Fruit fly (Drosophila melanogaster) whole organism: ENCODE data around the gene CG17672.

Experiments
- CG8478 ChIP-seq: fragments of >200 bp; optimal IDR thresholded peaks from 2 replicates; lab custom pipeline; 2018; ENCODE audit warnings: inconsistent platforms
- Dll ChIP-seq: fragments of >200 bp; optimal IDR thresholded peaks from 2 replicates; lab custom pipeline; 2017
- EcR ChIP-seq, 2 experiments: fragments of >200 bp; optimal IDR thresholded peaks; 2 replicates each; lab custom pipeline; 2017; ENCODE audit warnings: missing biosample characterization in 2 of 2, missing genetic modification characterization in 2 of 2, missing genetic modification reagents in 2 of 2
- pan ChIP-seq: fragments of >200 bp; optimal IDR thresholded peaks from 2 replicates; lab custom pipeline; 2017
- psq ChIP-seq: fragments of >200 bp; optimal IDR thresholded peaks from 2 replicates; lab custom pipeline; 2017
- usp ChIP-seq: fragments of >200 bp; optimal IDR thresholded peaks from 2 replicates; lab custom pipeline; 2017; ENCODE audit warnings: missing biosample characterization, missing genetic modification characterization, mixed read lengths

dm6 chr3L:13015823-13016465 is 12.8 kb upstream of the CG17672 start, which contains the start of gene CG11267:
- TF ChIP-seq CG8478 (lab: Kevin White, UChicago) (no peak), pan (lab: Kevin White, UChicago) (no peak), usp (GFP tag; lab: Kevin White, UChicago) (no peak), Dll (lab: Kevin White, UChicago) (no peak), psq (no peak), EcR (GFP tag; optimal IDR thresholded peaks at IDR 0.05; lab: Kevin White, UChicago) (no peak)
